Worm (Caenorhabditis elegans) whole organism, young adult: Measurements from ENCODE around the gene clec-24.

Source experiments
- B0035.1 ChIP-seq: sonication (generic microtip); optimal IDR thresholded peaks from 2 replicates; lab custom pipeline; 2016; ENCODE audit warnings: missing genetic modification characterization, mild to moderate bottlenecking, missing compliant biosample characterization, missing genotype, missing genetic modification reagents
- C06A6.2 ChIP-seq: fragments of 200-800 bp; sonication (Bioruptor generic); conservative IDR thresholded peaks from 2 replicates; pipeline ENCODE4 v1.3.6; 2022; ENCODE audit warnings: missing genetic modification characterization, missing compliant biosample characterization
- F10E7.11 ChIP-seq: sonication (generic microtip); optimal IDR thresholded peaks from 2 replicates; lab custom pipeline; 2017; ENCODE audit warnings: mild to moderate bottlenecking, missing genetic modification characterization, moderate library complexity, missing compliant biosample characterization
- F33H1.4 ChIP-seq: fragments of 200-800 bp; sonication (Bioruptor generic); IDR thresholded peaks from 2 replicates; pipeline ENCODE4 v1.3.6; 2022; ENCODE audit warnings: missing genetic modification reagents, missing genetic modification characterization, missing compliant biosample characterization
- F37B4.10 ChIP-seq: fragments of 200-800 bp; sonication (Bioruptor generic); IDR thresholded peaks from 2 replicates; pipeline ENCODE4 v1.3.6; 2022; ENCODE audit warnings: missing genetic modification characterization, missing compliant biosample characterization
- F55B11.4 ChIP-seq: sonication (generic microtip); optimal IDR thresholded peaks from 2 replicates; lab custom pipeline; 2016; ENCODE audit warnings: missing compliant biosample characterization, missing genetic modification characterization, borderline replicate concordance; ENCODE audit not compliant: insufficient read depth
- F57A8.1 ChIP-seq: fragments of 200-800 bp; sonication (Bioruptor generic); optimal IDR thresholded peaks from 2 replicates; lab custom pipeline; 2018; ENCODE audit warnings: mild to moderate bottlenecking, missing genetic modification characterization, moderate library complexity, missing compliant biosample characterization
- K11D2.4 ChIP-seq: fragments of 200-800 bp; sonication (Bioruptor generic); IDR thresholded peaks from 2 replicates; pipeline ENCODE4 v1.3.6; 2022; ENCODE audit warnings: missing genetic modification reagents, missing genetic modification characterization, missing compliant biosample characterization
- Y53G8AR.9 ChIP-seq: fragments of 200-800 bp; sonication (Bioruptor generic); conservative IDR thresholded peaks from 2 replicates; pipeline ENCODE4 v1.3.6; 2022; ENCODE audit warnings: missing genetic modification reagents, missing genetic modification characterization, missing compliant biosample characterization
- Y67H2A.10 ChIP-seq: fragments of 200-800 bp; sonication (Bioruptor generic); conservative IDR thresholded peaks from 2 replicates; pipeline ENCODE4 v1.3.6; 2022; ENCODE audit warnings: missing genetic modification reagents, missing genetic modification characterization, missing compliant biosample characterization
- ama-1 ChIP-seq, 3 experiments: fragments of 150-350 bp in 1 of 3; sonication (generic microtip) in 2 of 3; optimal IDR thresholded peaks; 2 replicates each; lab custom pipeline; 2014 to 2018; ENCODE audit warnings: missing biosample characterization in 2 of 3, missing genetic modification characterization in 2 of 3, missing genetic modification reagents in 2 of 3
- attf-6 ChIP-seq: fragments of 200-800 bp; sonication (Bioruptor generic); IDR thresholded peaks from 2 replicates; pipeline ENCODE4 v1.3.6; 2022; ENCODE audit warnings: missing genetic modification reagents, missing genetic modification characterization, missing compliant biosample characterization
- egl-18 ChIP-seq: fragments of 200-800 bp; sonication (Bioruptor generic); IDR thresholded peaks from 2 replicates; pipeline ENCODE4 v1.3.6; 2022; ENCODE audit warnings: missing genetic modification reagents, missing genetic modification characterization, missing compliant biosample characterization
- egl-44 ChIP-seq: fragments of 200-800 bp; sonication (Bioruptor generic); IDR thresholded peaks from 2 replicates; pipeline ENCODE4 v1.3.6; 2022; ENCODE audit warnings: missing genetic modification reagents, missing genetic modification characterization, missing compliant biosample characterization
- egrh-3 ChIP-seq: fragments of 200-800 bp; sonication (Bioruptor generic); IDR thresholded peaks from 2 replicates; pipeline ENCODE4 v1.3.6; 2022; ENCODE audit warnings: missing genetic modification reagents, missing genetic modification characterization, missing compliant biosample characterization
- hmg-1.2 ChIP-seq: fragments of 200-800 bp; sonication (Bioruptor generic); IDR thresholded peaks from 2 replicates; pipeline ENCODE4 v1.3.6; 2022; ENCODE audit warnings: missing genetic modification reagents, missing genetic modification characterization, missing compliant biosample characterization
- hmg-20 ChIP-seq: fragments of 200-800 bp; sonication (Bioruptor generic); IDR thresholded peaks from 2 replicates; pipeline ENCODE4 v1.3.6; 2022; ENCODE audit warnings: missing genetic modification reagents, missing genetic modification characterization, missing compliant biosample characterization
- hsf-1 ChIP-seq: fragments of 200-800 bp; sonication (Bioruptor generic); IDR thresholded peaks from 2 replicates; pipeline ENCODE4 v1.3.6; 2022; ENCODE audit warnings: missing genetic modification reagents, missing genetic modification characterization, missing compliant biosample characterization
- let-526 ChIP-seq: fragments of 200-800 bp; sonication (Bioruptor generic); IDR thresholded peaks from 2 replicates; pipeline ENCODE4 v1.3.6; 2022; ENCODE audit warnings: missing genetic modification reagents, missing genetic modification characterization, missing compliant biosample characterization
- let-607 ChIP-seq, 2 experiments: fragments of 200-800 bp in 1 of 2; sonication (Bioruptor generic) in 1 of 2; sonication (generic microtip) in 1 of 2; optimal IDR thresholded peaks; 2 replicates each; lab custom pipeline; 2016 to 2018; ENCODE audit warnings: mild to moderate bottlenecking in 2 of 2, missing compliant biosample characterization in 2 of 2, missing genetic modification characterization in 2 of 2, moderate library complexity in 2 of 2, missing genotype in 1 of 2
- lin-54 ChIP-seq: fragments of 200-800 bp; sonication (Bioruptor generic); optimal IDR thresholded peaks from 2 replicates; lab custom pipeline; 2018; ENCODE audit warnings: mild to moderate bottlenecking, missing genetic modification characterization, missing compliant biosample characterization
- lir-1 ChIP-seq: fragments of 200-800 bp; sonication (Bioruptor generic); conservative IDR thresholded peaks from 2 replicates; pipeline ENCODE4 v1.3.6; 2022; ENCODE audit warnings: missing genetic modification reagents, missing genetic modification characterization, missing compliant biosample characterization
- madf-3 ChIP-seq: fragments of 200-800 bp; sonication (Bioruptor generic); IDR thresholded peaks from 2 replicates; pipeline ENCODE4 v1.3.6; 2022; ENCODE audit warnings: missing genetic modification reagents, missing genetic modification characterization, missing compliant biosample characterization
- mcd-1 ChIP-seq: fragments of 200-800 bp; sonication (Bioruptor generic); IDR thresholded peaks from 2 replicates; pipeline ENCODE4 v1.3.6; 2022; ENCODE audit warnings: missing genetic modification reagents, missing genetic modification characterization, missing compliant biosample characterization
- mxl-1 ChIP-seq: sonication (generic microtip); optimal IDR thresholded peaks from 2 replicates; lab custom pipeline; 2016; ENCODE audit warnings: missing genetic modification characterization, missing compliant biosample characterization
- nhr-27 ChIP-seq: fragments of 200-800 bp; sonication (Bioruptor generic); optimal IDR thresholded peaks from 2 replicates; lab custom pipeline; 2018; ENCODE audit warnings: mild to moderate bottlenecking, missing genetic modification characterization, moderate library complexity, missing compliant biosample characterization
- nhr-80 ChIP-seq: sonication (generic microtip); optimal IDR thresholded peaks from 2 replicates; lab custom pipeline; 2016; ENCODE audit warnings: missing genetic modification characterization, missing compliant biosample characterization
- repo-1 ChIP-seq: sonication (generic microtip); optimal IDR thresholded peaks from 2 replicates; lab custom pipeline; 2017; ENCODE audit warnings: mild to moderate bottlenecking, missing genetic modification characterization, missing compliant biosample characterization
- sdz-38 ChIP-seq: sonication (generic microtip); optimal IDR thresholded peaks from 2 replicates; lab custom pipeline; 2016; ENCODE audit warnings: missing genotype, missing genetic modification characterization, missing compliant biosample characterization
- unc-62 ChIP-seq: fragments of 150-350 bp; optimal IDR thresholded peaks from 2 replicates; lab custom pipeline; 2014; ENCODE audit warnings: missing biosample characterization, missing genetic modification reagents, missing genetic modification characterization
- zfh-2 ChIP-seq: fragments of 200-800 bp; sonication (Bioruptor generic); conservative IDR thresholded peaks from 2 replicates; pipeline ENCODE4 v1.3.6; 2022; ENCODE audit warnings: missing genetic modification reagents, missing genetic modification characterization, missing compliant biosample characterization
- ztf-22 ChIP-seq: fragments of 200-800 bp; sonication (Bioruptor generic); optimal IDR thresholded peaks from 2 replicates; lab custom pipeline; 2018; ENCODE audit warnings: mild to moderate bottlenecking, missing genetic modification characterization, moderate library complexity, missing compliant biosample characterization
- ztf-25 ChIP-seq: fragments of 200-800 bp; sonication (Bioruptor generic); IDR thresholded peaks from 2 replicates; pipeline ENCODE4 v1.3.6; 2022; ENCODE audit warnings: missing genetic modification reagents, missing genetic modification characterization, missing compliant biosample characterization
- ztf-26 ChIP-seq: sonication (generic microtip); optimal IDR thresholded peaks from 2 replicates; lab custom pipeline; 2017; ENCODE audit warnings: missing genetic modification characterization, missing compliant biosample characterization

The clec-24 gene

ce11 chrV:16888788-16889325, 27.0 kb downstream of the clec-24 start, which contains the start of the genes ifas-2 and fbxa-44:
ifas-2 (minus strand) TSS chrV:16888888.
fbxa-44 (plus strand) TSS chrV:16889275.
- no peak for TF ChIP-seq F10E7.11 (tag; lab: Kevin White, UChicago)
- TF ChIP-seq Y67H2A.10: no peak
- TF ChIP-seq F37B4.10 (GFP tag; lab: Robert Waterston, UW): no peak
- no peak for TF ChIP-seq B0035.1
- TF ChIP-seq ztf-25 (GFP tag; lab: Robert Waterston, UW): no peak
- TF ChIP-seq hmg-1.2 (GFP tag; lab: Robert Waterston, UW): no peak
- TF ChIP-seq F57A8.1 (GFP tag; lab: Kevin White, UChicago): no peak
- TF ChIP-seq C06A6.2 (GFP tag; lab: Robert Waterston, UW): no peak
- TF ChIP-seq let-607 (tag; optimal IDR thresholded peaks at IDR 0.05; lab: Kevin White, UChicago): no peak
- no peak for TF ChIP-seq ama-1 (optimal IDR thresholded peaks at IDR 0.05; lab: Kevin White, UChicago)
- TF ChIP-seq ama-1 (GFP tag; optimal IDR thresholded peaks at IDR 0.05; lab: Kevin White, UChicago): no peak
- TF ChIP-seq ztf-26 (tag; lab: Kevin White, UChicago): no peak
- no peak for TF ChIP-seq zfh-2
- TF ChIP-seq unc-62 (GFP tag; lab: Kevin White, UChicago): no peak
- no peak for TF ChIP-seq sdz-38

DNA sequence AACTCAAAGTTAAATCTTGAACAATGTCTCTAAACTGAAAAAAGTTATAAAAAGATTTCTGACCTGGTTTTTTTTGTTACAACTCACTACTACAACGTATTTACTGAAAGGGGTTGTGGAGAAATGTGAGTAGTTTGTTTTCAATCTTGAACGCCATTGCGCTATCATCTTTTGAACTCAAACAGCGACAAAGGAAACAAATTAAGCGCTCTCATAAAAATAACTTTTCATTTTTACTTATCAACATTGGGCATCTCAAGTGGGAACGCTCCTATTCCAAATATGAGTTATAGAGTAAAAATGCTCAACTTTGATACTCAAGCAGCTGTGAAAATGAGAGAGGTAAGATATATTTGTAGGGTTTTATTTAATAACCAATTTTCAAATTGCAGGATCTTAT, 31.6 kb downstream of the clec-24 start, which contains the start of gene F09C6.15:
TSS of gene F09C6.15 (plus strand) at position 301 of the 400 bp plus-strand sequence.
- TF ChIP-seq let-526 (GFP tag; lab: Robert Waterston, UW): no peak
- no peak for TF ChIP-seq nhr-80 (tag; lab: Kevin White, UChicago)
- no peak for TF ChIP-seq lir-1 (GFP tag; lab: Robert Waterston, UW)
- no peak for TF ChIP-seq F33H1.4 (GFP tag; lab: Robert Waterston, UW)
- TF ChIP-seq repo-1 (tag; lab: Kevin White, UChicago): no peak
- TF ChIP-seq ztf-22: no peak
- no peak for TF ChIP-seq attf-6 (GFP tag; lab: Robert Waterston, UW)
- no peak for TF ChIP-seq K11D2.4 (GFP tag; lab: Robert Waterston, UW)
- TF ChIP-seq hmg-20: no peak
- no peak for TF ChIP-seq mcd-1 (GFP tag; lab: Robert Waterston, UW)

DNA sequence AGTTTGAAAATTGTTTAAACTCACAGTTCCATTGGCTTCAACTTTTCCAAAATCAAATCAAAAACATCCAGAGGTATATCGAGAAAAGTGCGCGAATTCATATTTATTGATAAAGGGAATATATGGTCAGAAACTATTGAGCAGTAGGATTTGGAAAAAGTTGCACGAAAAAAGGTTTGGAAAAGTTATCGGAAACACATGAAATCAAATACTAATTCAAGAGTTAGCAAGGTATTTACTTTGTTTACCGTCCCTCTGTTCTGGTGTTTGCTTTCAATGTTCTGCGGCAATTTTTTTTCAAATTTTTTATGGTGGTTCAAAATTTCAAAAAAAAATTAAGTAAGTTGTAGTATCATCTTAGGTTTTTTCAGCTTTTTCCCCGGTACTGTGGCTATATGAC, 37.5 kb downstream of the clec-24 start, which contains the start of gene fbxa-45:
TSS of gene fbxa-45 (minus strand) at position 101 of the 400 bp plus-strand sequence.
- TF ChIP-seq nhr-27: no peak
- TF ChIP-seq egl-18 (GFP tag; lab: Robert Waterston, UW): 0 out of 2 replicates have a peak, but pooled peaks have one; percentile 26

ce11 chrV:16902726-16903125, 40.9 kb downstream of the clec-24 start, which contains the start of gene srd-68:
srd-68 (minus strand) TSS chrV:16902826.
- TF ChIP-seq egl-44 (GFP tag; lab: Robert Waterston, UW) (no peak), lin-54 (GFP tag; lab: Kevin White, UChicago) (no peak), madf-3 (GFP tag; lab: Robert Waterston, UW) (no peak), B0035.1 (no peak), lir-1 (GFP tag; lab: Robert Waterston, UW) (no peak), egrh-3 (GFP tag; lab: Robert Waterston, UW) (no peak), hsf-1 (GFP tag; lab: Robert Waterston, UW) (no peak), mxl-1 (no peak), Y67H2A.10 (no peak), hmg-20 (no peak), ztf-25 (GFP tag; lab: Robert Waterston, UW) (no peak), F55B11.4 (tag; lab: Kevin White, UChicago) (no peak), Y53G8AR.9 (GFP tag; lab: Robert Waterston, UW) (no peak)
